Fruit fly (Drosophila melanogaster): Measurements from ENCODE around the gene CG34124.
A peak's percentile ranks its signal among the peaks of the same experiment; 100 is the strongest.

Gene CG34124

DNA sequence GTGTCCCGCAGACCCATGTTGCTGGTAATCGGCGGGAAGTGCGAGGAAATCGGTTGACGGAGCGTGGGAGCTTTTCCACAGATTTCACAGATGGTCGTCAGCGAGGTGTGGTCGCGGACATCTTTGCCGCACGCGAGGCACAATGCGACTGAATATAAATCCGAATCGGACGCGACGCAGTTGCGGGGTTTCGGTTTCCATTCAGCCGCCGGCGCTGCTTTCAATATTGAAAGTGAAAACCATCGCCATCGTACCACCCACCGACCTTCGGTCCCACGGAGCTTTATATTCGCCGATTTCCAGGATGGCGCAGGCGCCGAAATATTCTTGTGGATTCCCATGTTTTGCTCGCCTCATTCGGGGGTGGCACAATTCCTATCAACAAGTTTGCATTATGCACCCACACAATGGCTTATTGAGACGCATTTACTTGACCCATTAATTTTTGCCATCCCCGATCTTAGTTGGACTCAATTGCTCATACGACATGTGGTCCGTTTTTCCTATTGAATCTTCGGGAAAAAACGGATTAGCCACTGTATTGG lies 21.8 kb upstream of the CG34124 start, which contains the start of gene hoe2 (continued):
- TF ChIP-seq Myb (GFP tag; optimal IDR thresholded peaks at IDR 0.05), result no peak
- TF ChIP-seq CG6689 (GFP tag; IDR thresholded peaks at IDR 0.05), result no peak
- TF ChIP-seq btn (GFP tag; optimal IDR thresholded peaks at IDR 0.05), result no peak
- TF ChIP-seq H15 (GFP tag; IDR thresholded peaks at IDR 0.05), result no peak
- TF ChIP-seq hkb (optimal IDR thresholded peaks at IDR 0.05), result no peak
- no peak for TF ChIP-seq hkb (GFP tag; IDR thresholded peaks at IDR 0.05)
- TF ChIP-seq B-H2 (GFP tag; optimal IDR thresholded peaks at IDR 0.05), result no peak
- no peak for TF ChIP-seq ind (GFP tag; optimal IDR thresholded peaks at IDR 0.05)
- TF ChIP-seq mirr (GFP tag; optimal IDR thresholded peaks at IDR 0.05), result no peak
- peak; percentile 7 for TF ChIP-seq caup (GFP tag; optimal IDR thresholded peaks at IDR 0.05; ENCODE audit: severe bottlenecking)
- TF ChIP-seq ERR (GFP tag; optimal IDR thresholded peaks at IDR 0.05), result no peak
- TF ChIP-seq Gug (GFP tag; IDR thresholded peaks at IDR 0.05), result no peak
- TF ChIP-seq CG17385 (GFP tag; optimal IDR thresholded peaks at IDR 0.05), result no peak
- TF ChIP-seq CG32532 (GFP tag; IDR thresholded peaks at IDR 0.05), result peak; percentile 41; the same call in 1 of the 2 replicates
- TF ChIP-seq chif (GFP tag; optimal IDR thresholded peaks at IDR 0.05), result no peak
- TF ChIP-seq ewg (GFP tag; optimal IDR thresholded peaks at IDR 0.05), result peak; percentile 57
- no peak for TF ChIP-seq CG11696 (GFP tag; IDR thresholded peaks at IDR 0.05)
- TF ChIP-seq Hmr (GFP tag; optimal IDR thresholded peaks at IDR 0.05), result peak; percentile 71
- TF ChIP-seq ase (GFP tag; IDR thresholded peaks at IDR 0.05), result no peak
- TF ChIP-seq CG17328 (GFP tag; IDR thresholded peaks at IDR 0.05), result no peak
- no peak for TF ChIP-seq MESR4 (GFP tag; optimal IDR thresholded peaks at IDR 0.05)
- TF ChIP-seq CG31365 (tag; optimal IDR thresholded peaks at IDR 0.05), result no peak
- no peak for TF ChIP-seq Opbp (GFP tag; IDR thresholded peaks at IDR 0.05; ENCODE audit: partially characterized antibody)
- TF ChIP-seq Hr51 (GFP tag; optimal IDR thresholded peaks at IDR 0.05), result no peak
- no peak for TF ChIP-seq Atf3 (GFP tag; optimal IDR thresholded peaks at IDR 0.05)
- no peak for TF ChIP-seq CG33557 (GFP tag; optimal IDR thresholded peaks at IDR 0.05)
- peak; percentile 55 for TF ChIP-seq lab (GFP tag; optimal IDR thresholded peaks at IDR 0.05)
- TF ChIP-seq CG12769 (tag; optimal IDR thresholded peaks at IDR 0.05), result no peak
- no peak for TF ChIP-seq CG12071 (GFP tag; optimal IDR thresholded peaks at IDR 0.05)
- TF ChIP-seq Adf1 (GFP tag; IDR thresholded peaks at IDR 0.05), result no peak
- no peak for TF ChIP-seq CG7963 (GFP tag; IDR thresholded peaks at IDR 0.05; ENCODE audit: partially characterized antibody)
- no peak for TF ChIP-seq CG9932 (GFP tag; IDR thresholded peaks at IDR 0.05)
- no peak for TF ChIP-seq CG4424 (GFP tag; optimal IDR thresholded peaks at IDR 0.05)
- TF ChIP-seq Meics (GFP tag; optimal IDR thresholded peaks at IDR 0.05), result peak; percentile 4
- TF ChIP-seq CG15479 (GFP tag; optimal IDR thresholded peaks at IDR 0.05), result no peak
- no peak for TF ChIP-seq br (optimal IDR thresholded peaks at IDR 0.05)
- TF ChIP-seq cas (GFP tag; IDR thresholded peaks at IDR 0.05), result no peak
- no peak for TF ChIP-seq Lhr (GFP tag; optimal IDR thresholded peaks at IDR 0.05)
- no peak for TF ChIP-seq D19B (GFP tag; optimal IDR thresholded peaks at IDR 0.05)
- TF ChIP-seq Deaf1 (tag; optimal IDR thresholded peaks at IDR 0.05), result peak; percentile 94
- no peak for TF ChIP-seq Pdp1 (GFP tag; optimal IDR thresholded peaks at IDR 0.05)
- no peak for TF ChIP-seq sisA (GFP tag; IDR thresholded peaks at IDR 0.05)
- TF ChIP-seq CG9437 (GFP tag; optimal IDR thresholded peaks at IDR 0.05), result no peak
- peak; percentile 31 for TF ChIP-seq CG3281 (GFP tag; optimal IDR thresholded peaks at IDR 0.05)
- TF ChIP-seq Bteb2 (GFP tag; optimal IDR thresholded peaks at IDR 0.05), result no peak
- TF ChIP-seq psq (GFP tag; optimal IDR thresholded peaks at IDR 0.05), result no peak
- 0 out of 2 replicates have a peak, but pooled peaks have one; percentile 29 for TF ChIP-seq CG16779 (GFP tag; IDR thresholded peaks at IDR 0.05)
- TF ChIP-seq CG3407 (GFP tag; optimal IDR thresholded peaks at IDR 0.05), result no peak
- no peak for TF ChIP-seq oc (tag; optimal IDR thresholded peaks at IDR 0.05)
- TF ChIP-seq peb (GFP tag; IDR thresholded peaks at IDR 0.05), result no peak
- TF ChIP-seq insv (GFP tag; optimal IDR thresholded peaks at IDR 0.05), result no peak

Data from whole organism, embryonic.